Worm (Caenorhabditis elegans) whole organism, mixed stage, embryonic: ENCODE data around the gene lbp-8.

ENCODE experiments used
- M03D4.4 ChIP-seq: sonication (generic microtip); optimal IDR thresholded peaks from 2 replicates; lab custom pipeline; 2017; ENCODE audit warnings: mild to moderate bottlenecking, missing genetic modification characterization, missing compliant biosample characterization
- bed-3 ChIP-seq: fragments of 200-800 bp; sonication (Bioruptor generic); optimal IDR thresholded peaks from 3 replicates; lab custom pipeline; 2018; ENCODE audit warnings: mild to moderate bottlenecking, missing genetic modification characterization, moderate library complexity, missing compliant biosample characterization
- ceh-39 ChIP-seq: fragments of 150-350 bp; optimal IDR thresholded peaks from 2 replicates; lab custom pipeline; 2014; ENCODE audit warnings: missing biosample characterization, missing genetic modification characterization
- ceh-43 ChIP-seq: fragments of 200-800 bp; sonication (Bioruptor generic); optimal IDR thresholded peaks from 2 replicates; lab custom pipeline; 2018; ENCODE audit warnings: mild to moderate bottlenecking, missing genetic modification characterization, moderate library complexity, missing compliant biosample characterization
- ceh-83 ChIP-seq: fragments of 200-800 bp; sonication (Bioruptor generic); optimal IDR thresholded peaks from 2 replicates; lab custom pipeline; 2018; ENCODE audit warnings: mild to moderate bottlenecking, missing genetic modification characterization, missing compliant biosample characterization
- ces-1 ChIP-seq: fragments of 150-350 bp; optimal IDR thresholded peaks from 2 replicates; lab custom pipeline; 2014; ENCODE audit warnings: missing biosample characterization, missing genetic modification reagents, missing genetic modification characterization
- cnd-1 ChIP-seq: fragments of 200-800 bp; sonication (Bioruptor generic); optimal IDR thresholded peaks from 2 replicates; lab custom pipeline; 2018; ENCODE audit warnings: mild to moderate bottlenecking, missing genetic modification characterization, missing compliant biosample characterization
- drap-1 ChIP-seq: fragments of 200-800 bp; sonication (Bioruptor generic); optimal IDR thresholded peaks from 3 replicates; lab custom pipeline; 2018; ENCODE audit warnings: mild to moderate bottlenecking, missing genetic modification characterization, missing compliant biosample characterization
- elt-3 ChIP-seq: fragments of 150-350 bp; optimal IDR thresholded peaks from 2 replicates; lab custom pipeline; 2014; ENCODE audit warnings: missing biosample characterization, missing genetic modification characterization
- flh-1 ChIP-seq: fragments of 200-800 bp; sonication (Bioruptor generic); optimal IDR thresholded peaks from 2 replicates; lab custom pipeline; 2018; ENCODE audit warnings: mild to moderate bottlenecking, missing genetic modification characterization, moderate library complexity, missing compliant biosample characterization
- ham-2 ChIP-seq: fragments of 200-800 bp; sonication (Bioruptor generic); optimal IDR thresholded peaks from 2 replicates; lab custom pipeline; 2018; ENCODE audit warnings: mild to moderate bottlenecking, missing genetic modification characterization, missing compliant biosample characterization
- lin-13 ChIP-seq: fragments of 150-350 bp; optimal IDR thresholded peaks from 2 replicates; lab custom pipeline; 2014; ENCODE audit warnings: missing biosample characterization, missing genetic modification characterization
- lin-32 ChIP-seq: fragments of 200-800 bp; sonication (Bioruptor generic); optimal IDR thresholded peaks from 2 replicates; lab custom pipeline; 2018; ENCODE audit warnings: mild to moderate bottlenecking, missing genetic modification characterization, missing compliant biosample characterization
- lsy-2 ChIP-seq: fragments of 150-350 bp; optimal IDR thresholded peaks from 2 replicates; lab custom pipeline; 2014; ENCODE audit warnings: missing biosample characterization, missing genetic modification characterization
- mab-5 ChIP-seq: fragments of 150-350 bp; optimal IDR thresholded peaks from 2 replicates; lab custom pipeline; 2014; ENCODE audit warnings: missing biosample characterization, missing genetic modification characterization
- mep-1 ChIP-seq: fragments of 150-350 bp; optimal IDR thresholded peaks from 2 replicates; lab custom pipeline; 2017; ENCODE audit warnings: missing biosample characterization, missing genetic modification reagents, missing genetic modification characterization, inconsistent platforms
- mls-2 ChIP-seq: sonication (generic microtip); optimal IDR thresholded peaks from 2 replicates; lab custom pipeline; 2016; ENCODE audit warnings: mild to moderate bottlenecking, missing genetic modification characterization, moderate library complexity, missing compliant biosample characterization
- nhr-12 ChIP-seq: fragments of 150-350 bp; optimal IDR thresholded peaks from 2 replicates; lab custom pipeline; 2014; ENCODE audit warnings: missing biosample characterization, missing genetic modification characterization
- nhr-2 ChIP-seq: fragments of 150-350 bp; optimal IDR thresholded peaks from 2 replicates; lab custom pipeline; 2014; ENCODE audit warnings: missing biosample characterization, missing genetic modification characterization
- nhr-237 ChIP-seq: fragments of 150-350 bp; optimal IDR thresholded peaks from 2 replicates; lab custom pipeline; 2014; ENCODE audit warnings: missing biosample characterization, missing genetic modification characterization
- nhr-28 ChIP-seq: fragments of 150-350 bp; optimal IDR thresholded peaks from 2 replicates; lab custom pipeline; 2014; ENCODE audit warnings: missing biosample characterization, missing genetic modification characterization
- nhr-76 ChIP-seq: sonication (generic microtip); optimal IDR thresholded peaks from 2 replicates; lab custom pipeline; 2017; ENCODE audit warnings: missing biosample characterization, missing genetic modification characterization
- sem-2 ChIP-seq: fragments of 200-800 bp; sonication (Bioruptor generic); optimal IDR thresholded peaks from 2 replicates; lab custom pipeline; 2018; ENCODE audit warnings: mild to moderate bottlenecking, missing genetic modification characterization, missing compliant biosample characterization
- snpc-4 ChIP-seq: fragments of 150-350 bp; optimal IDR thresholded peaks from 2 replicates; lab custom pipeline; 2014; ENCODE audit warnings: missing biosample characterization, missing genetic modification characterization
- sptf-1 ChIP-seq: sonication (generic microtip); optimal IDR thresholded peaks from 2 replicates; lab custom pipeline; 2017; ENCODE audit warnings: mild to moderate bottlenecking, missing genetic modification characterization, moderate library complexity, missing compliant biosample characterization
- tbx-8 ChIP-seq: fragments of 200-800 bp; sonication (Bioruptor generic); optimal IDR thresholded peaks from 2 replicates; lab custom pipeline; 2018; ENCODE audit warnings: mild to moderate bottlenecking, missing genetic modification characterization, moderate library complexity, missing compliant biosample characterization
- unc-120 ChIP-seq: sonication (generic microtip); optimal IDR thresholded peaks from 2 replicates; lab custom pipeline; 2017; ENCODE audit warnings: missing genetic modification characterization, missing compliant biosample characterization; ENCODE audit not compliant: poor library complexity, severe bottlenecking
- unc-39 ChIP-seq: fragments of 150-350 bp; optimal IDR thresholded peaks from 2 replicates; lab custom pipeline; 2014; ENCODE audit warnings: missing biosample characterization, missing genetic modification characterization
- unc-62 ChIP-seq: fragments of 150-350 bp; optimal IDR thresholded peaks from 2 replicates; lab custom pipeline; 2014; ENCODE audit warnings: missing biosample characterization, missing genetic modification reagents, missing genetic modification characterization
- zip-8 ChIP-seq: fragments of 150-350 bp; optimal IDR thresholded peaks from 2 replicates; lab custom pipeline; 2014; ENCODE audit warnings: missing biosample characterization, missing genetic modification characterization
- ztf-11 ChIP-seq: fragments of 150-350 bp; optimal IDR thresholded peaks from 2 replicates; lab custom pipeline; 2014; ENCODE audit warnings: missing biosample characterization, missing genetic modification characterization

The lbp-8 gene

DNA sequence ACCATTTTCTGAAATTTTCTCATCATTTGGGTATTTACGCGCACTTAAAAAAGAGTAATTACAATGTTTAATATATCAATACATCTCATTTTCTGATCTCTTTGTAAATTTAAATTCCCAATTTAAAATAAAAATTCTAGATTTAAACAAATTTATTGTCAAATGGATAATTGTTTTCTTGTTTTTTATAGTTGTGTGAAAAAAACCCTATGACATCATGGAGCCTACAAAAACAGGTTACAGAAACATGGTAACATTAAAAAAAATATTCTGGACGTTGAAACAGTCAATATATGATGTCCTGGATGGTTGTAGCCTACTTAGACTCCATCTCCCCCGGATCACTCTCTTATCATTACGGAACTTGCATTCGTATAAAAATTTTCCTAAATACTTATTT, 1.1 kb upstream of the lbp-8 start, which contains the start of gene spp-12:
TSS of gene spp-12 (plus strand) at position 301 of the 400 bp plus-strand sequence.
- TF ChIP-seq lin-32 (no peak), zip-8 (tag; lab: Kevin White, UChicago) (no peak), mls-2 (no peak)

DNA sequence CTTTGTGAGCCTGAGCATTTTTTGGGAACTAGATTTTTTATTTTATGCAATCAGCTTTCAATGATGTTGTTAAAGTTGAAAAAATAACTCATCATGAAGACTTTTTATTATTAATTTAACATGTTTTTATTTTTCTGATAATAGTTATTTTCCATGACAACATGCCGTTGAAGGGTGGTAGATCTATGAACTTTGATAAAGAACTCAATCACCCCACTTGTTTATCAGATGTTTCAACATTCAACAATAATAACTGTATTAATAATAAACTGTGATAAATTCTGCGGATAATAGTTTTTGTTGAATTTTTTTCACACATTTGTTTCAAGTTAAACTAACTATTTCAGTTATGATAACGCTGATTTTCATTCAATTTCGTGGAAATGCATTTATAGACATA, 916 bp downstream of the lbp-8 start:
- no peak for TF ChIP-seq tbx-8
- no peak for TF ChIP-seq unc-39 (tag; lab: Kevin White, UChicago)
- no peak for TF ChIP-seq M03D4.4 (tag; lab: Kevin White, UChicago)
- TF ChIP-seq elt-3: no peak
- no peak for TF ChIP-seq drap-1 (GFP tag; lab: Kevin White, UChicago)
- TF ChIP-seq lin-32: no peak
- no peak for TF ChIP-seq lsy-2 (tag; lab: Kevin White, UChicago)
- no peak for TF ChIP-seq ham-2 (GFP tag; lab: Kevin White, UChicago)
- no peak for TF ChIP-seq nhr-2 (tag; lab: Kevin White, UChicago)
- TF ChIP-seq nhr-76 (tag; lab: Kevin White, UChicago): no peak
- TF ChIP-seq snpc-4 (tag; lab: Kevin White, UChicago): no peak
- no peak for TF ChIP-seq bed-3 (GFP tag; lab: Kevin White, UChicago)
- no peak for TF ChIP-seq ceh-83 (GFP tag; lab: Kevin White, UChicago)
- TF ChIP-seq ztf-11 (tag; lab: Kevin White, UChicago): no peak
- TF ChIP-seq mep-1: no peak
- TF ChIP-seq nhr-28 (tag; lab: Kevin White, UChicago): no peak
- no peak for TF ChIP-seq ces-1 (GFP tag; lab: Kevin White, UChicago)
- no peak for TF ChIP-seq nhr-237 (tag; lab: Kevin White, UChicago)

DNA sequence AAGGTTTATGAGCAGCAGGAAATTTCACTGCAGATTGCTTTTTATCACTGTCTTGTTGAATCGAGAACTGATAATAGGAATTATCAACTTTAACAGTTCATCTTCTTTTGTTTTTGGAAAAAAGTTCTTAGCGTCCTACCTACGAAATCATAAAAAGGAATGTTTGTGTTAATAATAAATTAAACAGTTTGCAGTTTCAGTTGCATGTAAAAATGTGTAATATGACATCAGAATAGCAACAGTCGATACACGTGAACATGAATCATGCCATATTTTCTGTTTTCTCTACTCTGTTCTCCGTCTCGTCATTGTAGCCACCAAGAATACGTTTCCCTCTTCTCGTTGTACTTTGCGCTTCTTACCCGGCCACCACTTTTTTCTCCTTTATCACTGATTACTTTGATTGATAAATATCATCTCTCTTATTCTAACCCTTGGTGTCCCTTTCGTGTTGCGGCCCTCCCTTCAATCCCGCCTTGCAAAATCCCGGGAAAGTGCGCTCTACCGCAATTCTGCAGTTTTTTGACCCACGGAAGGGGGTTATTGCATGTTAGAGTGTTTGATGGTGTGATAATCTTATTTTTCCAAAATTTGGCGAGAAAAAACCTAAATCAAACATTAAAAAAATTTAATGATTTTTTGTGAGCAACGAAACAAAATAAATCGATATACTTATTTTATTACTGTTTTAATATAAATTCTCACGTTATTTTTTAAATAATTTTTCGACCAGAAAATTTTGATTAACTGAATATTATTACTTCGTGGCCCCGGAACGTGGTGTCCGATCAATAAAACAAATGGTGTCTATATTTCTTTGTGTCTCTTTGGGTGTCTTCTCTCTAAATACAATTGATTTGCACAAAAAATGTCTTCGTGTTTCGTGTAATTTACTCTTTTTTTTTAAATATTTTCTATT, 2.1 kb downstream of the lbp-8 start, which contains the start of gene sptl-3:
TSS of gene sptl-3 (plus strand) at position 869 of the 919 bp plus-strand sequence.
- TF ChIP-seq flh-1 (GFP tag; lab: Kevin White, UChicago) (no peak), nhr-12 (no peak), mab-5 (tag; lab: Kevin White, UChicago) (no peak), ceh-43 (GFP tag; lab: Kevin White, UChicago) (no peak), lin-13 (no peak), unc-62 (GFP tag; lab: Kevin White, UChicago) (peak; percentile 17), unc-120 (tag; lab: Kevin White, UChicago) (peak; percentile 7), ceh-39 (tag; lab: Kevin White, UChicago) (no peak), lsy-2 (tag; lab: Kevin White, UChicago) (no peak), lin-32 (no peak), snpc-4 (tag; lab: Kevin White, UChicago) (no peak), bed-3 (GFP tag; lab: Kevin White, UChicago) (no peak), ces-1 (GFP tag; lab: Kevin White, UChicago) (no peak), nhr-76 (tag; lab: Kevin White, UChicago) (no peak), sptf-1 (tag; lab: Kevin White, UChicago) (no peak), elt-3 (no peak), mep-1 (peak; percentile 14), ceh-83 (GFP tag; lab: Kevin White, UChicago) (no peak), sem-2 (GFP tag; lab: Kevin White, UChicago) (no peak)

DNA sequence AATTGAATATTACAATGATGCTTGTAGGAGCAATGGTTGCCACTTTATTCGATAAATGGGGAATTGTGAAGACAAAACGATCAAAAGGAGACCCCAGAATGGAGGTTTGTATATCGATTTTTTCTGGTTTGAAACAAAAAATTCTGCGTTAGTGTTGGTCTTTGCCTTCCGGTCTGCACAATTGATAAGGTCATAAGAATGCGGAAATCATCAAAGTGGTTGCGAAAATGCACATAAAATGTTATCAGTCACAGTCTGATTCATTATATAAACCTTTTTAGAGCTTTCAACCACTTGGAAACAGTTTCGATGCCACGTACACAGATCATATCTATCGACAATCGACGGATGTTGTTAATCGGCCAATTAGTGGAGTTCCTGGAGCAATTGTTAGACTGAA, 3.0 kb downstream of the lbp-8 start:
- TF ChIP-seq unc-62 (GFP tag; lab: Kevin White, UChicago) (no peak), lin-13 (no peak), drap-1 (GFP tag; lab: Kevin White, UChicago) (no peak), nhr-237 (tag; lab: Kevin White, UChicago) (no peak), mep-1 (no peak), snpc-4 (tag; lab: Kevin White, UChicago) (no peak), elt-3 (no peak), nhr-76 (tag; lab: Kevin White, UChicago) (no peak)

DNA sequence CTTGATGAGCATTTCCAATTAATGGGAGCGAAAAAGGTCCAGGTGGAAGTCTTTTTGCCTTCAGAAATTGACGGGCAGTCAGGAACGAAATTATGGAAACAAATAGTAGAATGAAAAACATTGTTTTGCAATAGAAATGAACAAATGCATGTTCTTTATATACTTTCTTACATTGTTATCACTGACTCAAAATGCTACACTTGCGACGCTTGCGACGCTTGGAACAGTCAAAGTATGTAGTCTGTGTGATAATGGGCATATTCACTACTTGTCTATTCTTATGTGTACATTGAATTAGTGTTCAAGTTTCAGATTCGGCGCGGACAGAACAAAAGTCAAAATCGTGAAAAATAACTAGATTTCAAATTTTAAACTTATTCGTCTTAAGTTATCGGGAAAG, 7.8 kb downstream of the lbp-8 start, which contains the start of gene cyp-35C1:
TSS of gene cyp-35C1 (minus strand) at position 132 of the 400 bp plus-strand sequence.
- TF ChIP-seq snpc-4 (tag; lab: Kevin White, UChicago) (no peak), mab-5 (tag; lab: Kevin White, UChicago) (no peak), bed-3 (GFP tag; lab: Kevin White, UChicago) (no peak), mep-1 (no peak), cnd-1 (tag; lab: Kevin White, UChicago) (no peak), elt-3 (no peak)
